Fruit fly (Drosophila melanogaster): ENCODE data around the gene mas.

The mas gene

dm6 chr3L:4184563-4184962 is 17.3 kb upstream of the mas start, which contains the start of gene Teh3:
Gene Teh3, minus strand, starts transcription at chr3L:4184663.
- no peak for TF ChIP-seq insv (optimal IDR thresholded peaks at IDR 0.05)
- TF ChIP-seq h (optimal IDR thresholded peaks at IDR 0.05), result no peak
- no peak for TF ChIP-seq Myc (optimal IDR thresholded peaks at IDR 0.05)
- no peak for TF ChIP-seq psq (optimal IDR thresholded peaks at IDR 0.05)

- TF ChIP-seq insv (optimal IDR thresholded peaks at IDR 0.05) (no peak), h (optimal IDR thresholded peaks at IDR 0.05) (no peak), ttk (optimal IDR thresholded peaks at IDR 0.05) (no peak), psq (optimal IDR thresholded peaks at IDR 0.05) (no peak), Myc (optimal IDR thresholded peaks at IDR 0.05) (no peak), Sin3A (optimal IDR thresholded peaks at IDR 0.05) (no peak)
Measured at dm6 chr3L:4177981-4178562, 10.8 kb upstream of the mas start, which contains the start of gene Teh4. Gene Teh4, minus strand, starts transcription at chr3L:4178270.

dm6 chr3L:4173584-4173983 is 6.3 kb upstream of the mas start, which contains the start of gene CG18675:
Gene CG18675, plus strand, starts transcription at chr3L:4173884.
- TF ChIP-seq Myc (optimal IDR thresholded peaks at IDR 0.05) (no peak), ttk (optimal IDR thresholded peaks at IDR 0.05) (no peak), psq (optimal IDR thresholded peaks at IDR 0.05) (no peak), Sin3A (optimal IDR thresholded peaks at IDR 0.05) (no peak), insv (optimal IDR thresholded peaks at IDR 0.05) (no peak), h (optimal IDR thresholded peaks at IDR 0.05) (no peak)

- TF ChIP-seq ttk (optimal IDR thresholded peaks at IDR 0.05), result no peak
- no peak for TF ChIP-seq psq (optimal IDR thresholded peaks at IDR 0.05)
- no peak for TF ChIP-seq Sin3A (optimal IDR thresholded peaks at IDR 0.05)
- no peak for TF ChIP-seq Myc (optimal IDR thresholded peaks at IDR 0.05)
- no peak for TF ChIP-seq h (optimal IDR thresholded peaks at IDR 0.05)
- TF ChIP-seq insv (optimal IDR thresholded peaks at IDR 0.05), result no peak
Measured at dm6 chr3L:4169957-4170651, 2.8 kb upstream of the mas start, which contains the start of gene Ero1L. Gene Ero1L, plus strand, starts transcription at chr3L:4170404.

- TF ChIP-seq h (optimal IDR thresholded peaks at IDR 0.05) (no peak), Sin3A (optimal IDR thresholded peaks at IDR 0.05) (no peak), ttk (optimal IDR thresholded peaks at IDR 0.05) (no peak), Myc (optimal IDR thresholded peaks at IDR 0.05) (no peak), psq (optimal IDR thresholded peaks at IDR 0.05) (no peak), insv (optimal IDR thresholded peaks at IDR 0.05) (no peak)
Measured at dm6 chr3L:4160926-4161325, 6.3 kb downstream of the mas start, which contains the start of gene nab. Gene nab, minus strand, starts transcription at chr3L:4160932.

- TF ChIP-seq insv (optimal IDR thresholded peaks at IDR 0.05) (no peak), ttk (optimal IDR thresholded peaks at IDR 0.05) (no peak), Sin3A (optimal IDR thresholded peaks at IDR 0.05) (no peak), psq (optimal IDR thresholded peaks at IDR 0.05) (no peak), Myc (optimal IDR thresholded peaks at IDR 0.05) (no peak), h (optimal IDR thresholded peaks at IDR 0.05) (no peak)
Measured at dm6 chr3L:4159264-4159663, 8.0 kb downstream of the mas start.

dm6 chr3L:4158361-4158760 is 8.9 kb downstream of the mas start:
- TF ChIP-seq h (optimal IDR thresholded peaks at IDR 0.05) (no peak), ttk (optimal IDR thresholded peaks at IDR 0.05) (no peak), psq (optimal IDR thresholded peaks at IDR 0.05) (no peak), insv (optimal IDR thresholded peaks at IDR 0.05) (no peak), Myc (optimal IDR thresholded peaks at IDR 0.05) (no peak), Sin3A (optimal IDR thresholded peaks at IDR 0.05) (no peak)

- TF ChIP-seq Sin3A (optimal IDR thresholded peaks at IDR 0.05), result no peak
- no peak for TF ChIP-seq insv (optimal IDR thresholded peaks at IDR 0.05)
- TF ChIP-seq Myc (optimal IDR thresholded peaks at IDR 0.05), result no peak
- TF ChIP-seq ttk (optimal IDR thresholded peaks at IDR 0.05), result no peak
- no peak for TF ChIP-seq psq (optimal IDR thresholded peaks at IDR 0.05)
Measured at dm6 chr3L:4157852-4158251, 9.4 kb downstream of the mas start.

dm6 chr3L:4148406-4148975 is 18.8 kb downstream of the mas start, which contains the start of gene CG1299:
Gene CG1299, plus strand, starts transcription at chr3L:4148696.
- no peak for TF ChIP-seq h (optimal IDR thresholded peaks at IDR 0.05)
- TF ChIP-seq psq (optimal IDR thresholded peaks at IDR 0.05), result no peak
- TF ChIP-seq Myc (optimal IDR thresholded peaks at IDR 0.05), result no peak
- TF ChIP-seq Sin3A (optimal IDR thresholded peaks at IDR 0.05), result no peak
- no peak for TF ChIP-seq ttk (optimal IDR thresholded peaks at IDR 0.05)
- TF ChIP-seq insv (optimal IDR thresholded peaks at IDR 0.05), result no peak

dm6 chr3L:4145229-4145628 is 22.0 kb downstream of the mas start:
- TF ChIP-seq Sin3A (optimal IDR thresholded peaks at IDR 0.05), result no peak
- no peak for TF ChIP-seq psq (optimal IDR thresholded peaks at IDR 0.05)
- TF ChIP-seq insv (optimal IDR thresholded peaks at IDR 0.05), result no peak
- no peak for TF ChIP-seq Myc (optimal IDR thresholded peaks at IDR 0.05)
- no peak for TF ChIP-seq h (optimal IDR thresholded peaks at IDR 0.05)

- no peak for TF ChIP-seq h (optimal IDR thresholded peaks at IDR 0.05)
- TF ChIP-seq Sin3A (optimal IDR thresholded peaks at IDR 0.05), result no peak
- no peak for TF ChIP-seq insv (optimal IDR thresholded peaks at IDR 0.05)
- TF ChIP-seq psq (optimal IDR thresholded peaks at IDR 0.05), result no peak
Measured at dm6 chr3L:4142064-4142463, 25.2 kb downstream of the mas start, which contains the start of gene CG32260. Gene CG32260, plus strand, starts transcription at chr3L:4142364.

- TF ChIP-seq insv (optimal IDR thresholded peaks at IDR 0.05), result no peak
- TF ChIP-seq ttk (optimal IDR thresholded peaks at IDR 0.05), result no peak
- no peak for TF ChIP-seq psq (optimal IDR thresholded peaks at IDR 0.05)
- TF ChIP-seq Myc (optimal IDR thresholded peaks at IDR 0.05), result no peak
- TF ChIP-seq Sin3A (optimal IDR thresholded peaks at IDR 0.05), result no peak
- TF ChIP-seq h (optimal IDR thresholded peaks at IDR 0.05), result no peak
Measured at dm6 chr3L:4141167-4141566, 26.1 kb downstream of the mas start, which contains the start of gene Akh. Gene Akh, plus strand, starts transcription at chr3L:4141467.
